Worm (Caenorhabditis elegans) whole organism, young adult: ENCODE results near the gene trpa-1.
A peak's percentile ranks its signal among the peaks of the same experiment; 100 is the strongest.

ENCODE experiments used
- B0035.1 ChIP-seq: sonication (generic microtip); optimal IDR thresholded peaks from 2 replicates; lab custom pipeline; 2016; ENCODE audit warnings: missing genetic modification characterization, mild to moderate bottlenecking, missing compliant biosample characterization, missing genotype, missing genetic modification reagents
- B0336.3 ChIP-seq: fragments of 200-800 bp; sonication (Bioruptor generic); IDR thresholded peaks from 2 replicates; pipeline ENCODE4 v1.3.6; 2022; ENCODE audit warnings: missing genetic modification characterization, missing compliant biosample characterization
- D2030.7 ChIP-seq: fragments of 200-800 bp; sonication (Bioruptor generic); IDR thresholded peaks from 2 replicates; pipeline ENCODE4 v1.3.6; 2022; ENCODE audit warnings: missing genetic modification reagents, missing genetic modification characterization, missing compliant biosample characterization
- F10E7.11 ChIP-seq: sonication (generic microtip); optimal IDR thresholded peaks from 2 replicates; lab custom pipeline; 2017; ENCODE audit warnings: mild to moderate bottlenecking, missing genetic modification characterization, moderate library complexity, missing compliant biosample characterization
- F22D6.2 ChIP-seq: sonication (generic microtip); optimal IDR thresholded peaks from 2 replicates; lab custom pipeline; 2016; ENCODE audit warnings: mild to moderate bottlenecking, missing genetic modification characterization, missing compliant biosample characterization
- F23B12.7 ChIP-seq: sonication (generic microtip); optimal IDR thresholded peaks from 2 replicates; lab custom pipeline; 2017; ENCODE audit warnings: missing genetic modification characterization, mild to moderate bottlenecking, missing compliant biosample characterization, antibody characterized with exemption, moderate library complexity; ENCODE audit not compliant: insufficient read depth
- F52B5.7 ChIP-seq: sonication (generic microtip); optimal IDR thresholded peaks from 2 replicates; lab custom pipeline; 2016; ENCODE audit warnings: mild to moderate bottlenecking, missing genetic modification characterization, missing compliant biosample characterization
- F55B11.4 ChIP-seq: sonication (generic microtip); optimal IDR thresholded peaks from 2 replicates; lab custom pipeline; 2016; ENCODE audit warnings: missing compliant biosample characterization, missing genetic modification characterization, borderline replicate concordance; ENCODE audit not compliant: insufficient read depth
- F57C9.4 ChIP-seq: sonication (generic microtip); optimal IDR thresholded peaks from 2 replicates; lab custom pipeline; 2017; ENCODE audit warnings: mild to moderate bottlenecking, missing genetic modification characterization, missing compliant biosample characterization
- Y53G8AR.9 ChIP-seq: fragments of 200-800 bp; sonication (Bioruptor generic); conservative IDR thresholded peaks from 2 replicates; pipeline ENCODE4 v1.3.6; 2022; ENCODE audit warnings: missing genetic modification reagents, missing genetic modification characterization, missing compliant biosample characterization
- Y67H2A.10 ChIP-seq: fragments of 200-800 bp; sonication (Bioruptor generic); conservative IDR thresholded peaks from 2 replicates; pipeline ENCODE4 v1.3.6; 2022; ENCODE audit warnings: missing genetic modification reagents, missing genetic modification characterization, missing compliant biosample characterization
- Y79H2A.3 ChIP-seq: fragments of 200-800 bp; sonication (Bioruptor generic); conservative IDR thresholded peaks from 2 replicates; pipeline ENCODE4 v1.3.6; 2022; ENCODE audit warnings: missing genetic modification reagents, missing genetic modification characterization, missing compliant biosample characterization
- ZK185.1 ChIP-seq: sonication (generic microtip); optimal IDR thresholded peaks from 2 replicates; lab custom pipeline; 2016; ENCODE audit warnings: mild to moderate bottlenecking, missing genetic modification characterization, missing compliant biosample characterization; ENCODE audit not compliant: poor library complexity, severe bottlenecking
- aptf-2 ChIP-seq: fragments of 200-800 bp; sonication (Bioruptor generic); conservative IDR thresholded peaks from 2 replicates; pipeline ENCODE4 v1.3.6; 2022; ENCODE audit warnings: missing genetic modification reagents, missing genetic modification characterization, missing compliant biosample characterization
- athp-1 ChIP-seq: sonication (generic microtip); optimal IDR thresholded peaks from 2 replicates; lab custom pipeline; 2017; ENCODE audit warnings: mild to moderate bottlenecking, missing genetic modification characterization, missing compliant biosample characterization
- attf-6 ChIP-seq: fragments of 200-800 bp; sonication (Bioruptor generic); IDR thresholded peaks from 2 replicates; pipeline ENCODE4 v1.3.6; 2022; ENCODE audit warnings: missing genetic modification reagents, missing genetic modification characterization, missing compliant biosample characterization
- cebp-1 ChIP-seq, 2 experiments: fragments of 200-800 bp in 1 of 2; sonication (Bioruptor generic) in 1 of 2; sonication (generic microtip) in 1 of 2; IDR thresholded peaks in 1 of 2; optimal IDR thresholded peaks in 1 of 2; 2 replicates each; pipeline versions ENCODE4 v1.3.6 to Lab custom; 2017 to 2022; ENCODE audit warnings: missing compliant biosample characterization in 2 of 2, missing genetic modification characterization in 2 of 2, mild to moderate bottlenecking in 1 of 2, missing genetic modification reagents in 1 of 2, moderate library complexity in 1 of 2
- ceh-40 ChIP-seq: fragments of 200-800 bp; sonication (Bioruptor generic); IDR thresholded peaks from 2 replicates; pipeline ENCODE4 v1.3.6; 2022; ENCODE audit warnings: missing genetic modification characterization, missing compliant biosample characterization
- ceh-91 ChIP-seq: fragments of 200-800 bp; sonication (Bioruptor generic); IDR thresholded peaks from 2 replicates; pipeline ENCODE4 v1.3.6; 2022; ENCODE audit warnings: missing genetic modification reagents, missing genetic modification characterization, missing compliant biosample characterization
- dox-1 ChIP-seq: fragments of 200-800 bp; sonication (Bioruptor generic); IDR thresholded peaks from 2 replicates; pipeline ENCODE4 v1.3.6; 2022; ENCODE audit warnings: missing genetic modification reagents, missing genetic modification characterization, missing compliant biosample characterization
- ekl-4 ChIP-seq: fragments of 200-800 bp; sonication (Bioruptor generic); IDR thresholded peaks from 2 replicates; pipeline ENCODE4 v1.3.6; 2022; ENCODE audit warnings: missing genetic modification reagents, missing genetic modification characterization, missing compliant biosample characterization
- hmg-20 ChIP-seq: fragments of 200-800 bp; sonication (Bioruptor generic); IDR thresholded peaks from 2 replicates; pipeline ENCODE4 v1.3.6; 2022; ENCODE audit warnings: missing genetic modification reagents, missing genetic modification characterization, missing compliant biosample characterization
- hrde-1 ChIP-seq: sonication (generic microtip); optimal IDR thresholded peaks from 2 replicates; lab custom pipeline; 2016; ENCODE audit warnings: missing genetic modification characterization, mild to moderate bottlenecking, missing compliant biosample characterization, moderate library complexity, missing genotype, missing genetic modification reagents, borderline replicate concordance
- hsf-1 ChIP-seq: fragments of 200-800 bp; sonication (Bioruptor generic); IDR thresholded peaks from 2 replicates; pipeline ENCODE4 v1.3.6; 2022; ENCODE audit warnings: missing genetic modification reagents, missing genetic modification characterization, missing compliant biosample characterization
- lag-1 ChIP-seq: fragments of 200-800 bp; sonication (Bioruptor generic); IDR thresholded peaks from 2 replicates; pipeline ENCODE4 v1.3.6; 2022; ENCODE audit warnings: missing genetic modification reagents, missing genetic modification characterization, missing compliant biosample characterization
- lin-26 ChIP-seq: fragments of 200-800 bp; sonication (Bioruptor generic); IDR thresholded peaks from 2 replicates; pipeline ENCODE4 v1.3.6; 2022; ENCODE audit warnings: missing genetic modification reagents, missing genetic modification characterization, missing compliant biosample characterization
- lin-35 ChIP-seq, 3 experiments: fragments of 150-350 bp in 2 of 3; sonication (generic microtip) in 1 of 3; optimal IDR thresholded peaks; 2 replicates each; lab custom pipeline; 2014 to 2018; ENCODE audit warnings: missing biosample characterization in 3 of 3, missing genetic modification characterization in 3 of 3, missing genetic modification reagents in 3 of 3
- lin-54 ChIP-seq: fragments of 200-800 bp; sonication (Bioruptor generic); optimal IDR thresholded peaks from 2 replicates; lab custom pipeline; 2018; ENCODE audit warnings: mild to moderate bottlenecking, missing genetic modification characterization, missing compliant biosample characterization
- lir-1 ChIP-seq: fragments of 200-800 bp; sonication (Bioruptor generic); conservative IDR thresholded peaks from 2 replicates; pipeline ENCODE4 v1.3.6; 2022; ENCODE audit warnings: missing genetic modification reagents, missing genetic modification characterization, missing compliant biosample characterization
- madf-10 ChIP-seq: sonication (generic microtip); optimal IDR thresholded peaks from 2 replicates; lab custom pipeline; 2016; ENCODE audit warnings: mild to moderate bottlenecking, missing genetic modification characterization, missing compliant biosample characterization
- madf-8 ChIP-seq: fragments of 200-800 bp; sonication (Bioruptor generic); conservative IDR thresholded peaks from 2 replicates; pipeline ENCODE4 v1.3.6; 2022; ENCODE audit warnings: missing genetic modification reagents, missing genetic modification characterization, missing compliant biosample characterization
- mxl-1 ChIP-seq: sonication (generic microtip); optimal IDR thresholded peaks from 2 replicates; lab custom pipeline; 2016; ENCODE audit warnings: missing genetic modification characterization, missing compliant biosample characterization
- nfya-2 ChIP-seq: fragments of 200-800 bp; sonication (Bioruptor generic); IDR thresholded peaks from 2 replicates; pipeline ENCODE4 v1.3.6; 2022; ENCODE audit warnings: missing genetic modification reagents, missing genetic modification characterization, missing compliant biosample characterization
- nhr-179 ChIP-seq: sonication (generic microtip); optimal IDR thresholded peaks from 2 replicates; lab custom pipeline; 2016; ENCODE audit warnings: mild to moderate bottlenecking, missing genetic modification characterization, missing compliant biosample characterization
- nhr-27 ChIP-seq: fragments of 200-800 bp; sonication (Bioruptor generic); optimal IDR thresholded peaks from 2 replicates; lab custom pipeline; 2018; ENCODE audit warnings: mild to moderate bottlenecking, missing genetic modification characterization, moderate library complexity, missing compliant biosample characterization
- nhr-80 ChIP-seq: sonication (generic microtip); optimal IDR thresholded peaks from 2 replicates; lab custom pipeline; 2016; ENCODE audit warnings: missing genetic modification characterization, missing compliant biosample characterization
- rcor-1 ChIP-seq: fragments of 200-800 bp; sonication (Bioruptor generic); IDR thresholded peaks from 2 replicates; pipeline ENCODE4 v1.3.6; 2022; ENCODE audit warnings: missing genetic modification reagents, missing genetic modification characterization, missing compliant biosample characterization
- repo-1 ChIP-seq: sonication (generic microtip); optimal IDR thresholded peaks from 2 replicates; lab custom pipeline; 2017; ENCODE audit warnings: mild to moderate bottlenecking, missing genetic modification characterization, missing compliant biosample characterization
- snpc-4 ChIP-seq, 5 experiments: fragments of 150-350 bp in 1 of 5; sonication (generic microtip) in 4 of 5; optimal IDR thresholded peaks; 2 replicates each; lab custom pipeline; 2014 to 2018; ENCODE audit warnings: missing genetic modification characterization in 5 of 5, missing biosample characterization in 3 of 5, antibody characterized with exemption in 2 of 5, mild to moderate bottlenecking in 2 of 5, missing compliant biosample characterization in 2 of 5, missing genotype in 2 of 5, moderate library complexity in 2 of 5, missing genetic modification reagents in 1 of 5
- tbx-9 ChIP-seq: sonication (generic microtip); optimal IDR thresholded peaks from 2 replicates; lab custom pipeline; 2016; ENCODE audit warnings: borderline replicate concordance, missing genetic modification characterization, inconsistent platforms, missing compliant biosample characterization
- unc-130 ChIP-seq: sonication (generic microtip); optimal IDR thresholded peaks from 2 replicates; lab custom pipeline; 2016; ENCODE audit warnings: missing genetic modification reagents, missing genetic modification characterization, missing compliant biosample characterization
- ztf-18 ChIP-seq: sonication (generic microtip); optimal IDR thresholded peaks from 2 replicates; lab custom pipeline; 2016; ENCODE audit warnings: missing genotype, mild to moderate bottlenecking, missing genetic modification characterization, missing compliant biosample characterization

Gene trpa-1

ce11 chrIV:11857159-11857565 is 7.2 kb upstream of the trpa-1 start (continued):
- TF ChIP-seq ceh-91 (GFP tag; lab: Robert Waterston, UW) (no peak), cebp-1 (GFP tag; IDR thresholded peaks at IDR 0.05; lab: Robert Waterston, UW) (peak; percentile 89), cebp-1 (tag; optimal IDR thresholded peaks at IDR 0.05; lab: Kevin White, UChicago) (peak; percentile 96), F52B5.7 (tag; lab: Kevin White, UChicago) (peak; percentile 5), mxl-1 (tag; lab: Kevin White, UChicago) (no peak), ekl-4 (GFP tag; lab: Robert Waterston, UW) (no peak), ztf-18 (tag; lab: Kevin White, UChicago) (peak; percentile 41), lag-1 (GFP tag; lab: Robert Waterston, UW) (no peak), rcor-1 (GFP tag; lab: Robert Waterston, UW) (peak; percentile 56; the same call in 1 of the 2 replicates), madf-8 (GFP tag; lab: Robert Waterston, UW) (no peak), ceh-40 (GFP tag; lab: Robert Waterston, UW) (no peak), F55B11.4 (tag; lab: Kevin White, UChicago) (no peak), snpc-4 (GFP tag; optimal IDR thresholded peaks at IDR 0.05; lab: Kevin White, UChicago) (no peak), snpc-4 (tag; optimal IDR thresholded peaks at IDR 0.05; lab: Kevin White, UChicago) (peak in 2 of 4 experiments; percentile 21 to 27), F23B12.7 (tag; lab: Kevin White, UChicago) (no peak)

ce11 chrIV:11858142-11858541 is 6.2 kb upstream of the trpa-1 start, which contains the start of gene let-92:
Gene let-92, plus strand, starts transcription at chrIV:11858442.
- TF ChIP-seq hrde-1 (tag; lab: Kevin White, UChicago) (no peak), hsf-1 (GFP tag; lab: Robert Waterston, UW) (no peak)

ce11 chrIV:11859995-11860605 is 4.2 kb upstream of the trpa-1 start, which contains the start of gene mob-1:
Gene mob-1, plus strand, starts transcription at chrIV:11860555.
- TF ChIP-seq Y79H2A.3 (GFP tag; lab: Robert Waterston, UW) (no peak), madf-10 (tag; lab: Kevin White, UChicago) (no peak), tbx-9 (tag; lab: Kevin White, UChicago) (no peak), B0336.3 (peak; percentile 75), ceh-91 (GFP tag; lab: Robert Waterston, UW) (no peak), F55B11.4 (tag; lab: Kevin White, UChicago) (no peak), athp-1 (tag; lab: Kevin White, UChicago) (no peak), nhr-27 (tag; lab: Kevin White, UChicago) (no peak), D2030.7 (no peak), nfya-2 (GFP tag; lab: Robert Waterston, UW) (no peak), B0035.1 (tag; lab: Kevin White, UChicago) (peak; percentile 7), F10E7.11 (no peak), dox-1 (GFP tag; lab: Robert Waterston, UW) (peak; percentile 28; the same call in 1 of the 2 replicates), Y67H2A.10 (no peak), ZK185.1 (tag; lab: Kevin White, UChicago) (no peak), attf-6 (GFP tag; lab: Robert Waterston, UW) (peak; percentile 59; the same call in 1 of the 2 replicates), F52B5.7 (tag; lab: Kevin White, UChicago) (no peak), lin-54 (peak; percentile 12), Y53G8AR.9 (GFP tag; lab: Robert Waterston, UW) (peak; percentile 69), lir-1 (GFP tag; lab: Robert Waterston, UW) (no peak), lin-35 (GFP tag; optimal IDR thresholded peaks at IDR 0.05; lab: Kevin White, UChicago) (no peak), lin-26 (GFP tag; lab: Robert Waterston, UW) (peak; percentile 80), F22D6.2 (no peak), aptf-2 (GFP tag; lab: Robert Waterston, UW) (no peak), nhr-179 (no peak), nhr-80 (tag; lab: Kevin White, UChicago) (no peak), hmg-20 (GFP tag; lab: Robert Waterston, UW) (no peak), repo-1 (tag; lab: Kevin White, UChicago) (peak; percentile 46), unc-130 (peak; percentile 36), F57C9.4 (tag; lab: Kevin White, UChicago) (no peak), ekl-4 (GFP tag; lab: Robert Waterston, UW) (no peak)
